Worm (Caenorhabditis elegans): ENCODE results near the gene Y73B6BL.23.

ce11 chrIV:6457472-6457871 is 38.6 kb upstream of the Y73B6BL.23 start, which contains the start of gene lgc-10:
- TF ChIP-seq snpc-4 (tag; optimal IDR thresholded peaks at IDR 0.05) (no peak), ama-1 (optimal IDR thresholded peaks at IDR 0.05) (no peak), nhr-12 (tag; optimal IDR thresholded peaks at IDR 0.05) (no peak), pqm-1 (tag; optimal IDR thresholded peaks at IDR 0.05) (no peak), nhr-76 (tag; optimal IDR thresholded peaks at IDR 0.05) (no peak), lin-39 (tag; optimal IDR thresholded peaks at IDR 0.05) (no peak), elt-2 (tag; optimal IDR thresholded peaks at IDR 0.05) (no peak), nhr-11 (tag; optimal IDR thresholded peaks at IDR 0.05) (no peak), skn-1 (tag; optimal IDR thresholded peaks at IDR 0.05) (no peak), nhr-28 (tag; optimal IDR thresholded peaks at IDR 0.05) (no peak), nfya-1 (tag; optimal IDR thresholded peaks at IDR 0.05; ENCODE audit: insufficient read depth) (no peak), elt-3 (tag; optimal IDR thresholded peaks at IDR 0.05) (no peak), fkh-10 (GFP tag; optimal IDR thresholded peaks at IDR 0.05) (no peak), egl-27 (tag; optimal IDR thresholded peaks at IDR 0.05) (no peak)
